Fruit fly (Drosophila melanogaster): Measurements from ENCODE around the gene CG12111.

dm6 chrX:8558762-8559172, 12.0 kb downstream of the CG12111 start, which contains the start of gene IntS4:
- no peak for TF ChIP-seq h (optimal IDR thresholded peaks at IDR 0.05)
- TF ChIP-seq Sin3A (optimal IDR thresholded peaks at IDR 0.05): no peak
- no peak for TF ChIP-seq insv (optimal IDR thresholded peaks at IDR 0.05)
- TF ChIP-seq ttk (optimal IDR thresholded peaks at IDR 0.05): no peak
- TF ChIP-seq Myc (optimal IDR thresholded peaks at IDR 0.05): no peak

All from Kc167 (cell line).